Worm (Caenorhabditis elegans) whole organism, L4 larva: ENCODE data around the gene grd-6.

Source experiments
- ceh-28 ChIP-seq: fragments of 150-350 bp; optimal IDR thresholded peaks from 2 replicates; lab custom pipeline; 2014; ENCODE audit warnings: missing biosample characterization, missing genetic modification reagents, missing genetic modification characterization
- unc-130 ChIP-seq: sonication (generic microtip); optimal IDR thresholded peaks from 2 replicates; lab custom pipeline; 2016; ENCODE audit warnings: missing genetic modification reagents, missing genetic modification characterization, missing compliant biosample characterization
- zip-11 ChIP-seq: fragments of 200-800 bp; sonication (Bioruptor generic); IDR thresholded peaks from 2 replicates; pipeline ENCODE4 v1.3.6; 2022; ENCODE audit warnings: missing genetic modification characterization, missing compliant biosample characterization

DNA sequence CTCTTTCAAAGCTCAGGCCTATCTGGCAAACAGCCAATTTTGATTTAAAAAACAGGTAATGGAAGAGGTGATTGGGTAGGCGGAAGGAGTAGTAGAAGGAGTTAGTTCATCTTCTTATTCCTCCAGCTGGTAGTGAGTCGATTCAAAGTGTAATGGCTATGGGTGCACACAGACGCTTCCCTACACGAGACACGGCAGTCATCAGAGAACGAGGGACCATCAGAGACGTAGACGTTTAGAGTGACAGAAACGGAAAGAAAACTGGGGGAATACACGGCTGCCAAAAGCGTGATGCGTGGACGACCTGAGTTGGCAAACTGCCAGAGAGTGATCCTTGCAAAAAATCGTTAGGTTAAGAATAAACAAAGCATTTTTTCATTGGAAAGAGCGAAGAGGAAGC, 25.8 kb downstream of the grd-6 start:
- TF ChIP-seq ceh-28 (tag; lab: Kevin White, UChicago): no peak
- TF ChIP-seq unc-130 (GFP tag; lab: Kevin White, UChicago): no peak
- no peak for TF ChIP-seq zip-11 (GFP tag; lab: Robert Waterston, UW)
